Fruit fly (Drosophila melanogaster): ENCODE measurements around the gene CG42450.
A peak's percentile ranks its signal among the peaks of the same experiment; 100 is the strongest.

CG42450 gene

dm6 chrX:18848338-18849021 lies 35.4 kb downstream of the CG42450 start, which contains the start of gene shop (continued):
- TF ChIP-seq pnt (GFP tag; optimal IDR thresholded peaks at IDR 0.05): peak; percentile 61
- TF ChIP-seq lilli (GFP tag; optimal IDR thresholded peaks at IDR 0.05): peak; percentile 84
- TF ChIP-seq corto (GFP tag; optimal IDR thresholded peaks at IDR 0.05): no peak
- TF ChIP-seq Sox102F (GFP tag; optimal IDR thresholded peaks at IDR 0.05): peak; percentile 88
- TF ChIP-seq ap (GFP tag; IDR thresholded peaks at IDR 0.05): peak; percentile 40; the same call in 1 of the 2 replicates
- TF ChIP-seq Adf1 (GFP tag; IDR thresholded peaks at IDR 0.05): no peak
- peak; percentile 86 for TF ChIP-seq Dek (tag; optimal IDR thresholded peaks at IDR 0.05)
- TF ChIP-seq CG11085 (GFP tag; IDR thresholded peaks at IDR 0.05): no peak
- TF ChIP-seq CG10654 (GFP tag; optimal IDR thresholded peaks at IDR 0.05): peak; percentile 70
- peak; percentile 88 for TF ChIP-seq ind (GFP tag; optimal IDR thresholded peaks at IDR 0.05)
- peak; percentile 61 for TF ChIP-seq Atf3 (GFP tag; optimal IDR thresholded peaks at IDR 0.05)
- 0 out of 2 replicates have a peak, but pooled peaks have one; percentile 31 for TF ChIP-seq Nf-YA (GFP tag; IDR thresholded peaks at IDR 0.05)
- TF ChIP-seq seq (GFP tag; IDR thresholded peaks at IDR 0.05): peak; percentile 66
- no peak for TF ChIP-seq MESR4 (GFP tag; optimal IDR thresholded peaks at IDR 0.05)
- TF ChIP-seq tx (GFP tag; optimal IDR thresholded peaks at IDR 0.05): peak; percentile 66
- TF ChIP-seq CG15269 (tag; optimal IDR thresholded peaks at IDR 0.05): peak; percentile 89
- peak; percentile 38 for TF ChIP-seq Scr (GFP tag; IDR thresholded peaks at IDR 0.05; ENCODE audit: partially characterized antibody)
- TF ChIP-seq ase (GFP tag; IDR thresholded peaks at IDR 0.05): peak; percentile 71; the same call in 1 of the 3 replicates
- peak; percentile 72 for TF ChIP-seq dmrt11E (tag; optimal IDR thresholded peaks at IDR 0.05)
- TF ChIP-seq CG10366 (GFP tag; IDR thresholded peaks at IDR 0.05): peak; percentile 67
- no peak for TF ChIP-seq luna (GFP tag; optimal IDR thresholded peaks at IDR 0.05)
- TF ChIP-seq CG1602 (GFP tag; optimal IDR thresholded peaks at IDR 0.05): peak; percentile 82
- TF ChIP-seq D (optimal IDR thresholded peaks at IDR 0.05): no peak
- peak; percentile 83 for TF ChIP-seq D (GFP tag; optimal IDR thresholded peaks at IDR 0.05)
- TF ChIP-seq CG7556 (GFP tag; optimal IDR thresholded peaks at IDR 0.05): peak; percentile 90
- TF ChIP-seq CG34422 (GFP tag; IDR thresholded peaks at IDR 0.05): peak; percentile 96
- peak; percentile 80 for TF ChIP-seq Ptx1 (GFP tag; IDR thresholded peaks at IDR 0.05)
- peak; percentile 64 for TF ChIP-seq CG8290 (GFP tag; optimal IDR thresholded peaks at IDR 0.05)
- peak in 1 of 2 experiments; percentile 85 for TF ChIP-seq CG8290 (tag; optimal IDR thresholded peaks at IDR 0.05)
- TF ChIP-seq nerfin-1 (tag; optimal IDR thresholded peaks at IDR 0.05): peak; percentile 81
- TF ChIP-seq sqz (GFP tag; optimal IDR thresholded peaks at IDR 0.05): no peak
- TF ChIP-seq CG9932 (GFP tag; IDR thresholded peaks at IDR 0.05): peak; percentile 73
- peak; percentile 87 for TF ChIP-seq CG9727 (GFP tag; optimal IDR thresholded peaks at IDR 0.05)
- TF ChIP-seq CG11456 (GFP tag; IDR thresholded peaks at IDR 0.05): peak; percentile 75; the same call in 2 of the 3 replicates
- peak; percentile 80 for TF ChIP-seq CG17385 (GFP tag; optimal IDR thresholded peaks at IDR 0.05)
- TF ChIP-seq CG6765 (GFP tag; optimal IDR thresholded peaks at IDR 0.05): peak; percentile 69
- peak; percentile 76; the same call in 2 of the 3 replicates for TF ChIP-seq zfh1 (GFP tag; IDR thresholded peaks at IDR 0.05)
- TF ChIP-seq CG4730 (GFP tag; IDR thresholded peaks at IDR 0.05): peak; percentile 58
- TF ChIP-seq tap (tag; optimal IDR thresholded peaks at IDR 0.05): peak; percentile 72
- no peak for TF ChIP-seq ato (GFP tag; IDR thresholded peaks at IDR 0.05; ENCODE audit: partially characterized antibody)
- TF ChIP-seq CG32767 (GFP tag; IDR thresholded peaks at IDR 0.05): peak; percentile 76; the same call in 1 of the 2 replicates
- peak; percentile 83 for TF ChIP-seq CG18476 (GFP tag; optimal IDR thresholded peaks at IDR 0.05)
- TF ChIP-seq pros (GFP tag; optimal IDR thresholded peaks at IDR 0.05): no peak
- peak; percentile 86 for TF ChIP-seq CG3847 (GFP tag; IDR thresholded peaks at IDR 0.05)
- TF ChIP-seq CG16779 (GFP tag; IDR thresholded peaks at IDR 0.05): no peak
- TF ChIP-seq CG12942 (GFP tag; optimal IDR thresholded peaks at IDR 0.05): peak; percentile 81
- peak; percentile 50 for TF ChIP-seq CG3995 (GFP tag; optimal IDR thresholded peaks at IDR 0.05)
- TF ChIP-seq phol (tag; optimal IDR thresholded peaks at IDR 0.05): peak; percentile 89
- TF ChIP-seq Xbp1 (GFP tag; optimal IDR thresholded peaks at IDR 0.05): peak; percentile 92
- TF ChIP-seq Spps (tag; optimal IDR thresholded peaks at IDR 0.05): peak; percentile 49
- TF ChIP-seq grn (GFP tag; optimal IDR thresholded peaks at IDR 0.05): peak; percentile 42
